Worm (Caenorhabditis elegans) whole organism, young adult: ENCODE results near the gene B0024.11.

Experiments
- B0035.1 ChIP-seq: sonication (generic microtip); optimal IDR thresholded peaks from 2 replicates; lab custom pipeline; 2016; ENCODE audit warnings: missing genetic modification characterization, mild to moderate bottlenecking, missing compliant biosample characterization, missing genotype, missing genetic modification reagents
- B0261.1 ChIP-seq: sonication (generic microtip); optimal IDR thresholded peaks from 2 replicates; lab custom pipeline; 2016; ENCODE audit warnings: mild to moderate bottlenecking, missing genetic modification characterization, moderate library complexity, missing compliant biosample characterization
- B0336.3 ChIP-seq: fragments of 200-800 bp; sonication (Bioruptor generic); IDR thresholded peaks from 2 replicates; pipeline ENCODE4 v1.3.6; 2022; ENCODE audit warnings: missing genetic modification characterization, missing compliant biosample characterization
- C06A6.2 ChIP-seq: fragments of 200-800 bp; sonication (Bioruptor generic); conservative IDR thresholded peaks from 2 replicates; pipeline ENCODE4 v1.3.6; 2022; ENCODE audit warnings: missing genetic modification characterization, missing compliant biosample characterization
- F10E7.11 ChIP-seq: sonication (generic microtip); optimal IDR thresholded peaks from 2 replicates; lab custom pipeline; 2017; ENCODE audit warnings: mild to moderate bottlenecking, missing genetic modification characterization, moderate library complexity, missing compliant biosample characterization
- F22D6.2 ChIP-seq: sonication (generic microtip); optimal IDR thresholded peaks from 2 replicates; lab custom pipeline; 2016; ENCODE audit warnings: mild to moderate bottlenecking, missing genetic modification characterization, missing compliant biosample characterization
- F57A8.1 ChIP-seq: fragments of 200-800 bp; sonication (Bioruptor generic); optimal IDR thresholded peaks from 2 replicates; lab custom pipeline; 2018; ENCODE audit warnings: mild to moderate bottlenecking, missing genetic modification characterization, moderate library complexity, missing compliant biosample characterization
- Y79H2A.3 ChIP-seq: fragments of 200-800 bp; sonication (Bioruptor generic); conservative IDR thresholded peaks from 2 replicates; pipeline ENCODE4 v1.3.6; 2022; ENCODE audit warnings: missing genetic modification reagents, missing genetic modification characterization, missing compliant biosample characterization
- akir-1 ChIP-seq: fragments of 200-800 bp; sonication (Bioruptor generic); optimal IDR thresholded peaks from 2 replicates; lab custom pipeline; 2018; ENCODE audit warnings: mild to moderate bottlenecking, missing genetic modification characterization, moderate library complexity, missing compliant biosample characterization
- aptf-2 ChIP-seq: fragments of 200-800 bp; sonication (Bioruptor generic); conservative IDR thresholded peaks from 2 replicates; pipeline ENCODE4 v1.3.6; 2022; ENCODE audit warnings: missing genetic modification reagents, missing genetic modification characterization, missing compliant biosample characterization
- attf-3 ChIP-seq: fragments of 200-800 bp; sonication (Bioruptor generic); conservative IDR thresholded peaks from 2 replicates; pipeline ENCODE4 v1.3.6; 2022; ENCODE audit warnings: missing genetic modification reagents, missing genetic modification characterization, missing compliant biosample characterization
- cebp-1 ChIP-seq, 2 experiments: fragments of 200-800 bp in 1 of 2; sonication (Bioruptor generic) in 1 of 2; sonication (generic microtip) in 1 of 2; IDR thresholded peaks in 1 of 2; optimal IDR thresholded peaks in 1 of 2; 2 replicates each; pipeline versions ENCODE4 v1.3.6 to Lab custom; 2017 to 2022; ENCODE audit warnings: missing compliant biosample characterization in 2 of 2, missing genetic modification characterization in 2 of 2, mild to moderate bottlenecking in 1 of 2, missing genetic modification reagents in 1 of 2, moderate library complexity in 1 of 2
- cebp-2 ChIP-seq: fragments of 200-800 bp; sonication (Bioruptor generic); IDR thresholded peaks from 2 replicates; pipeline ENCODE4 v1.3.6; 2022; ENCODE audit warnings: missing genetic modification characterization, missing compliant biosample characterization
- dox-1 ChIP-seq: fragments of 200-800 bp; sonication (Bioruptor generic); IDR thresholded peaks from 2 replicates; pipeline ENCODE4 v1.3.6; 2022; ENCODE audit warnings: missing genetic modification reagents, missing genetic modification characterization, missing compliant biosample characterization
- dpff-1 ChIP-seq: sonication (generic microtip); optimal IDR thresholded peaks from 2 replicates; lab custom pipeline; 2017; ENCODE audit warnings: mild to moderate bottlenecking, missing genetic modification characterization, missing compliant biosample characterization
- egrh-3 ChIP-seq: fragments of 200-800 bp; sonication (Bioruptor generic); IDR thresholded peaks from 2 replicates; pipeline ENCODE4 v1.3.6; 2022; ENCODE audit warnings: missing genetic modification reagents, missing genetic modification characterization, missing compliant biosample characterization
- fkh-3 ChIP-seq: sonication (generic microtip); optimal IDR thresholded peaks from 2 replicates; lab custom pipeline; 2016; ENCODE audit warnings: mild to moderate bottlenecking, missing genetic modification characterization, missing compliant biosample characterization
- hlh-12 ChIP-seq: sonication (generic microtip); optimal IDR thresholded peaks from 2 replicates; lab custom pipeline; 2016; ENCODE audit warnings: missing genetic modification characterization, missing compliant biosample characterization
- hmg-20 ChIP-seq: fragments of 200-800 bp; sonication (Bioruptor generic); IDR thresholded peaks from 2 replicates; pipeline ENCODE4 v1.3.6; 2022; ENCODE audit warnings: missing genetic modification reagents, missing genetic modification characterization, missing compliant biosample characterization
- lin-54 ChIP-seq: fragments of 200-800 bp; sonication (Bioruptor generic); optimal IDR thresholded peaks from 2 replicates; lab custom pipeline; 2018; ENCODE audit warnings: mild to moderate bottlenecking, missing genetic modification characterization, missing compliant biosample characterization
- lsy-27 ChIP-seq: sonication (generic microtip); optimal IDR thresholded peaks from 2 replicates; lab custom pipeline; 2017; ENCODE audit warnings: missing genetic modification characterization, mild to moderate bottlenecking, missing compliant biosample characterization, antibody characterized with exemption, missing genotype, borderline replicate concordance; ENCODE audit not compliant: insufficient read depth
- madf-3 ChIP-seq: fragments of 200-800 bp; sonication (Bioruptor generic); IDR thresholded peaks from 2 replicates; pipeline ENCODE4 v1.3.6; 2022; ENCODE audit warnings: missing genetic modification reagents, missing genetic modification characterization, missing compliant biosample characterization
- nhr-80 ChIP-seq: sonication (generic microtip); optimal IDR thresholded peaks from 2 replicates; lab custom pipeline; 2016; ENCODE audit warnings: missing genetic modification characterization, missing compliant biosample characterization
- pbrm-1 ChIP-seq: fragments of 200-800 bp; sonication (Bioruptor generic); IDR thresholded peaks from 2 replicates; pipeline ENCODE4 v1.3.6; 2022; ENCODE audit warnings: missing genetic modification reagents, missing genetic modification characterization, missing compliant biosample characterization
- pha-4 ChIP-seq: fragments of 150-350 bp; sonication (generic microtip); optimal IDR thresholded peaks from 2 replicates; lab custom pipeline; 2014; ENCODE audit warnings: missing biosample characterization, missing genetic modification reagents, missing genetic modification characterization
- repo-1 ChIP-seq: sonication (generic microtip); optimal IDR thresholded peaks from 2 replicates; lab custom pipeline; 2017; ENCODE audit warnings: mild to moderate bottlenecking, missing genetic modification characterization, missing compliant biosample characterization
- sdz-38 ChIP-seq: sonication (generic microtip); optimal IDR thresholded peaks from 2 replicates; lab custom pipeline; 2016; ENCODE audit warnings: missing genotype, missing genetic modification characterization, missing compliant biosample characterization
- tbp1 ChIP-seq: fragments of 200-800 bp; sonication (Bioruptor generic); optimal IDR thresholded peaks from 2 replicates; lab custom pipeline; 2018; ENCODE audit warnings: mild to moderate bottlenecking, missing genetic modification characterization, missing compliant biosample characterization
- tbx-9 ChIP-seq: sonication (generic microtip); optimal IDR thresholded peaks from 2 replicates; lab custom pipeline; 2016; ENCODE audit warnings: borderline replicate concordance, missing genetic modification characterization, inconsistent platforms, missing compliant biosample characterization
- unc-130 ChIP-seq: sonication (generic microtip); optimal IDR thresholded peaks from 2 replicates; lab custom pipeline; 2016; ENCODE audit warnings: missing genetic modification reagents, missing genetic modification characterization, missing compliant biosample characterization
- xnd-1 ChIP-seq: sonication (generic microtip); optimal IDR thresholded peaks from 2 replicates; lab custom pipeline; 2016; ENCODE audit warnings: missing genotype, missing genetic modification reagents, missing genetic modification characterization, missing compliant biosample characterization
- ztf-18 ChIP-seq: sonication (generic microtip); optimal IDR thresholded peaks from 2 replicates; lab custom pipeline; 2016; ENCODE audit warnings: missing genotype, mild to moderate bottlenecking, missing genetic modification characterization, missing compliant biosample characterization
- ztf-22 ChIP-seq: fragments of 200-800 bp; sonication (Bioruptor generic); optimal IDR thresholded peaks from 2 replicates; lab custom pipeline; 2018; ENCODE audit warnings: mild to moderate bottlenecking, missing genetic modification characterization, moderate library complexity, missing compliant biosample characterization
- ztf-25 ChIP-seq: fragments of 200-800 bp; sonication (Bioruptor generic); IDR thresholded peaks from 2 replicates; pipeline ENCODE4 v1.3.6; 2022; ENCODE audit warnings: missing genetic modification reagents, missing genetic modification characterization, missing compliant biosample characterization
- ztf-3 ChIP-seq: fragments of 200-800 bp; sonication (Bioruptor generic); optimal IDR thresholded peaks from 2 replicates; lab custom pipeline; 2018; ENCODE audit warnings: mild to moderate bottlenecking, missing genetic modification characterization, missing compliant biosample characterization
- ztf-6 ChIP-seq: fragments of 200-800 bp; sonication (Bioruptor generic); IDR thresholded peaks from 2 replicates; pipeline ENCODE4 v1.3.6; 2022; ENCODE audit warnings: missing genetic modification reagents, missing genetic modification characterization, missing compliant biosample characterization

B0024.11 gene

ce11 chrV:10333843-10334242, 14.5 kb upstream of the B0024.11 start (continued):
- TF ChIP-seq ztf-22 (peak; percentile 63), nhr-80 (tag; lab: Kevin White, UChicago) (peak; percentile 97), cebp-1 (GFP tag; IDR thresholded peaks at IDR 0.05; lab: Robert Waterston, UW) (no peak), cebp-1 (tag; optimal IDR thresholded peaks at IDR 0.05; lab: Kevin White, UChicago) (peak; percentile 57), tbp1 (GFP tag; lab: Kevin White, UChicago) (peak; percentile 6), lsy-27 (tag; lab: Kevin White, UChicago) (no peak), C06A6.2 (GFP tag; lab: Robert Waterston, UW) (0 out of 2 replicates have a peak, but pooled peaks have one; percentile 11)

ce11 chrV:10332012-10332411, 12.7 kb upstream of the B0024.11 start, which contains the start of gene crm-1:
crm-1 (minus strand) TSS chrV:10332112.
- TF ChIP-seq cebp-2 (GFP tag; lab: Robert Waterston, UW), result no peak
- 0 out of 2 replicates have a peak, but pooled peaks have one; percentile 22 for TF ChIP-seq madf-3
- no peak for TF ChIP-seq cebp-1 (GFP tag; IDR thresholded peaks at IDR 0.05; lab: Robert Waterston, UW)
- no peak for TF ChIP-seq cebp-1 (tag; optimal IDR thresholded peaks at IDR 0.05; lab: Kevin White, UChicago)
- no peak for TF ChIP-seq repo-1 (tag; lab: Kevin White, UChicago)
- no peak for TF ChIP-seq tbx-9 (tag; lab: Kevin White, UChicago)
- TF ChIP-seq sdz-38 (tag; lab: Kevin White, UChicago), result no peak
- TF ChIP-seq B0261.1 (tag; lab: Kevin White, UChicago), result no peak

DNA sequence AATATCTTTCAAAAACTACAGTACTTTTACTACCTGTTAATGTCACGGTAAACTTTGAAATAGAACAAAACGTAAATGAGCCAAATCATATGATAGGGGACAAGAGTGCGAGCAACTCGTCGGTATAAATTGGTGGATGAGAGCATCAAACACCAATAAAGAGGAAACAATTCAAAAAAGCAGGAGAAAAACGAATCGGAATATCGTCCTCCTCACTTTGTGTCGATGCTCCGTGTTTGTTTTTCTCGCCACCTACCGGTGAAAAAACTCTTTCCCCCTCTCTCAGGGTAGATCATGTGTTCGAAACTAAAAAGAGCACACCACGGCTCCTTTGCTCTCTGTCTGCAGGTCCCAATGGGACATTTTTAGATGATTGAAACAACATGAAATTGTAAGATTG, 8.7 kb upstream of the B0024.11 start:
- TF ChIP-seq dpff-1 (tag; lab: Kevin White, UChicago) (no peak), ztf-6 (no peak), lin-54 (no peak), ztf-18 (tag; lab: Kevin White, UChicago) (no peak), akir-1 (GFP tag; lab: Kevin White, UChicago) (no peak), F10E7.11 (tag; lab: Kevin White, UChicago) (no peak), cebp-1 (GFP tag; IDR thresholded peaks at IDR 0.05; lab: Robert Waterston, UW) (no peak), cebp-1 (tag; optimal IDR thresholded peaks at IDR 0.05; lab: Kevin White, UChicago) (no peak), B0035.1 (tag; lab: Kevin White, UChicago) (no peak), unc-130 (GFP tag; lab: Kevin White, UChicago) (no peak), repo-1 (tag; lab: Kevin White, UChicago) (no peak)

DNA sequence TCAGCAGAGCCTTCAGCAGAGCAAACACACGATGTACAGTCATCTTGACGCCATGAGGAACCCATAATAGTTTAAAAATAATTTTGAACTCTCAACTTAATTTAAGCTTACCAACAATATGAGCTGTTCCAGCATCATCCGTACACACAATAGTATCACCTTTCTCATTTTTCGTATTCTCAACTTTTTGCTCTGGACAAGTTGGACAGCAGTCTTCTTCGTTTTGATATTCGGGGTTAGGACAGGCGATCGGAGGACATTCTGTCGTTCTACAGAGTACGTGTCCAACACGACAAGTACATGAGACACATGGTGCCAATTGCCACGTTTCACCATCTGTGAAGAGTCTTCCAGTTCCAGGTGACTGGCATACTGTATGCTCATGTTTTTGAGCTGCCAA, 4.2 kb upstream of the B0024.11 start:
- TF ChIP-seq attf-3 (GFP tag; lab: Robert Waterston, UW), result no peak
- no peak for TF ChIP-seq pha-4 (tag; lab: Kevin White, UChicago)
- no peak for TF ChIP-seq ztf-25 (GFP tag; lab: Robert Waterston, UW)
- no peak for TF ChIP-seq Y79H2A.3 (GFP tag; lab: Robert Waterston, UW)
- no peak for TF ChIP-seq aptf-2
- no peak for TF ChIP-seq egrh-3 (GFP tag; lab: Robert Waterston, UW)
- TF ChIP-seq pbrm-1 (GFP tag; lab: Robert Waterston, UW), result no peak
- no peak for TF ChIP-seq dox-1 (GFP tag; lab: Robert Waterston, UW)
- TF ChIP-seq B0336.3 (GFP tag; lab: Robert Waterston, UW), result no peak
- no peak for TF ChIP-seq hlh-12 (tag; lab: Kevin White, UChicago)
- no peak for TF ChIP-seq hmg-20 (GFP tag; lab: Robert Waterston, UW)
- no peak for TF ChIP-seq xnd-1 (tag; lab: Kevin White, UChicago)
- TF ChIP-seq F57A8.1, result no peak
- TF ChIP-seq ztf-3, result no peak
- no peak for TF ChIP-seq F22D6.2 (tag; lab: Kevin White, UChicago)
- TF ChIP-seq fkh-3 (tag; lab: Kevin White, UChicago), result no peak
